Worm (Caenorhabditis elegans): ENCODE results near the gene algn-2.

The algn-2 gene

ce11 chrII:5335370-5336034, 39.6 kb upstream of the algn-2 start (continued):
- TF ChIP-seq isw-1 (GFP tag; IDR thresholded peaks at IDR 0.05) (no peak), unc-86 (tag; optimal IDR thresholded peaks at IDR 0.05) (no peak), zip-4 (GFP tag; optimal IDR thresholded peaks at IDR 0.05) (peak; percentile 17), ama-1 (optimal IDR thresholded peaks at IDR 0.05) (no peak), snu-23 (GFP tag; optimal IDR thresholded peaks at IDR 0.05) (no peak), elt-3 (tag; optimal IDR thresholded peaks at IDR 0.05) (no peak), hlh-17 (GFP tag; optimal IDR thresholded peaks at IDR 0.05; ENCODE audit: borderline replicate concordance) (no peak), efl-3 (GFP tag; optimal IDR thresholded peaks at IDR 0.05) (no peak), fos-1 (tag; optimal IDR thresholded peaks at IDR 0.05) (peak; percentile 58), nhr-85 (tag) (peak; percentile 42), aha-1 (tag; optimal IDR thresholded peaks at IDR 0.05) (no peak), unc-62 (GFP tag; optimal IDR thresholded peaks at IDR 0.05) (no peak), sox-4 (tag; optimal IDR thresholded peaks at IDR 0.05) (peak; percentile 14), fkh-4 (tag; optimal IDR thresholded peaks at IDR 0.05; ENCODE audit: borderline replicate concordance) (no peak), jun-1 (tag; optimal IDR thresholded peaks at IDR 0.05) (peak; percentile 58), nhr-11 (tag; optimal IDR thresholded peaks at IDR 0.05) (no peak), nhr-76 (tag; optimal IDR thresholded peaks at IDR 0.05) (no peak), nhr-47 (tag; optimal IDR thresholded peaks at IDR 0.05) (peak; percentile 53), Y116A8C.19 (tag; optimal IDR thresholded peaks at IDR 0.05; ENCODE audit: borderline replicate concordance) (no peak), sup-37 (GFP tag; optimal IDR thresholded peaks at IDR 0.05) (no peak), blmp-1 (tag; optimal IDR thresholded peaks at IDR 0.05) (no peak), tbx-2 (tag; optimal IDR thresholded peaks at IDR 0.05) (no peak), ztf-11 (tag; optimal IDR thresholded peaks at IDR 0.05) (no peak), nhr-237 (tag; optimal IDR thresholded peaks at IDR 0.05) (no peak), mef-2 (tag; optimal IDR thresholded peaks at IDR 0.05) (peak; percentile 14), ceh-63 (GFP tag; optimal IDR thresholded peaks at IDR 0.05) (no peak), mdl-1 (tag; optimal IDR thresholded peaks at IDR 0.05) (no peak), zag-1 (tag; optimal IDR thresholded peaks at IDR 0.05) (no peak), egl-13 (tag; optimal IDR thresholded peaks at IDR 0.05) (no peak), lsy-2 (tag; optimal IDR thresholded peaks at IDR 0.05) (no peak), ceh-82 (tag; optimal IDR thresholded peaks at IDR 0.05) (no peak), mab-9 (GFP tag; IDR thresholded peaks at IDR 0.05) (no peak), lin-14 (GFP tag; optimal IDR thresholded peaks at IDR 0.05) (no peak), nhr-28 (tag; optimal IDR thresholded peaks at IDR 0.05) (no peak), lin-39 (tag; optimal IDR thresholded peaks at IDR 0.05) (no peak), nhr-20 (tag; optimal IDR thresholded peaks at IDR 0.05) (no peak), rnt-1 (tag; optimal IDR thresholded peaks at IDR 0.05) (no peak), alr-1 (tag; optimal IDR thresholded peaks at IDR 0.05; ENCODE audit: borderline replicate concordance) (no peak), lin-15B (tag; optimal IDR thresholded peaks at IDR 0.05) (no peak), grh-1 (GFP tag; IDR thresholded peaks at IDR 0.05) (no peak), C16A3.4 (tag; optimal IDR thresholded peaks at IDR 0.05) (no peak), mep-1 (tag; optimal IDR thresholded peaks at IDR 0.05) (no peak), C04F5.9 (tag; optimal IDR thresholded peaks at IDR 0.05) (no peak), unc-130 (tag; optimal IDR thresholded peaks at IDR 0.05) (no peak), fkh-8 (tag; optimal IDR thresholded peaks at IDR 0.05) (peak; percentile 85), ztf-4 (tag; optimal IDR thresholded peaks at IDR 0.05) (no peak), egl-27 (tag; optimal IDR thresholded peaks at IDR 0.05) (no peak), dpl-1 (GFP tag; optimal IDR thresholded peaks at IDR 0.05) (no peak), swsn-7 (tag; optimal IDR thresholded peaks at IDR 0.05) (no peak), ceh-8 (GFP tag; optimal IDR thresholded peaks at IDR 0.05) (no peak), nhr-90 (tag; optimal IDR thresholded peaks at IDR 0.05; ENCODE audit: poor library complexity) (no peak), pag-3 (tag; optimal IDR thresholded peaks at IDR 0.05; ENCODE audit: borderline replicate concordance, insufficient read depth) (no peak)
